Worm (Caenorhabditis elegans) whole organism, L1 larva: Measurements from ENCODE around the gene eat-20.
A peak's percentile ranks its signal among the peaks of the same experiment; 100 is the strongest.

Experiments used
- C34B4.2 ChIP-seq: sonication (generic microtip); optimal IDR thresholded peaks from 2 replicates; lab custom pipeline; 2017; ENCODE audit warnings: mild to moderate bottlenecking, missing genetic modification characterization, missing compliant biosample characterization
- F16B12.6 ChIP-seq: fragments of 150-350 bp; optimal IDR thresholded peaks from 2 replicates; lab custom pipeline; 2014; ENCODE audit warnings: missing biosample characterization, missing genetic modification characterization
- aha-1 ChIP-seq: fragments of 150-350 bp; optimal IDR thresholded peaks from 2 replicates; lab custom pipeline; 2014; ENCODE audit warnings: missing biosample characterization, missing genetic modification characterization
- alr-1 ChIP-seq: fragments of 200-800 bp; sonication (Bioruptor generic); optimal IDR thresholded peaks from 2 replicates; lab custom pipeline; 2018; ENCODE audit warnings: borderline replicate concordance, mild to moderate bottlenecking, missing genetic modification characterization, missing compliant biosample characterization
- blmp-1 ChIP-seq: fragments of 150-350 bp; optimal IDR thresholded peaks from 2 replicates; lab custom pipeline; 2014; ENCODE audit warnings: missing biosample characterization, missing genetic modification characterization
- ceh-8 ChIP-seq: fragments of 200-800 bp; sonication (Bioruptor generic); optimal IDR thresholded peaks from 2 replicates; lab custom pipeline; 2018; ENCODE audit warnings: mild to moderate bottlenecking, missing genetic modification characterization, moderate library complexity, missing compliant biosample characterization
- ceh-82 ChIP-seq, 3 experiments: fragments of 150-350 bp in 1 of 3; sonication (generic microtip) in 2 of 3; optimal IDR thresholded peaks; 2 replicates each; lab custom pipeline; 2014 to 2017; ENCODE audit warnings: missing biosample characterization in 3 of 3, missing genetic modification characterization in 3 of 3
- dpl-1 ChIP-seq, 3 experiments: fragments of 150-350 bp in 2 of 3; sonication (generic microtip) in 1 of 3; optimal IDR thresholded peaks; 2 replicates each; lab custom pipeline; 2014 to 2017; ENCODE audit warnings: missing biosample characterization in 3 of 3, missing genetic modification characterization in 3 of 3, missing genetic modification reagents in 3 of 3
- dsc-1 ChIP-seq: sonication (generic microtip); optimal IDR thresholded peaks from 2 replicates; lab custom pipeline; 2016; ENCODE audit warnings: mild to moderate bottlenecking, missing genetic modification characterization, missing compliant biosample characterization
- efl-1 ChIP-seq, 4 experiments: fragments of 150-350 bp; optimal IDR thresholded peaks in 3 of 4; peaks in 1 of 4; 1 replicate in 1 of 4; 2 replicates in 3 of 4; lab custom pipeline; 2014; ENCODE audit warnings: missing biosample characterization in 2 of 4, missing genetic modification characterization in 2 of 4, missing genetic modification reagents in 2 of 4
- efl-3 ChIP-seq: fragments of 200-800 bp; sonication (Bioruptor generic); optimal IDR thresholded peaks from 2 replicates; lab custom pipeline; 2018; ENCODE audit warnings: mild to moderate bottlenecking, missing genetic modification characterization, missing compliant biosample characterization
- egl-13 ChIP-seq: sonication (generic microtip); optimal IDR thresholded peaks from 2 replicates; lab custom pipeline; 2016; ENCODE audit warnings: missing genotype, missing genetic modification reagents, missing genetic modification characterization, missing compliant biosample characterization
- egl-27 ChIP-seq, 2 experiments: fragments of 150-350 bp in 1 of 2; sonication (generic microtip); optimal IDR thresholded peaks; 3 replicates each; lab custom pipeline; 2017 to 2018; ENCODE audit warnings: missing biosample characterization in 2 of 2, missing genetic modification characterization in 2 of 2, missing genetic modification reagents in 2 of 2
- ets-5 ChIP-seq: fragments of 200-800 bp; sonication (Bioruptor generic); IDR thresholded peaks from 2 replicates; pipeline ENCODE4 v1.3.6; 2022; ENCODE audit warnings: missing genetic modification characterization, missing compliant biosample characterization
- fkh-10 ChIP-seq: sonication (generic microtip); optimal IDR thresholded peaks from 2 replicates; lab custom pipeline; 2017; ENCODE audit warnings: missing biosample characterization, missing genetic modification reagents, missing genetic modification characterization
- fkh-4 ChIP-seq: sonication (generic microtip); optimal IDR thresholded peaks from 2 replicates; lab custom pipeline; 2016; ENCODE audit warnings: missing compliant biosample characterization, missing genetic modification characterization, borderline replicate concordance
- fkh-8 ChIP-seq: sonication (generic microtip); optimal IDR thresholded peaks from 2 replicates; lab custom pipeline; 2016; ENCODE audit warnings: mild to moderate bottlenecking, missing genetic modification characterization, missing compliant biosample characterization
- hlh-4 ChIP-seq: sonication (generic microtip); optimal IDR thresholded peaks from 2 replicates; lab custom pipeline; 2016; ENCODE audit warnings: mild to moderate bottlenecking, missing genetic modification characterization, missing compliant biosample characterization
- irx-1 ChIP-seq: sonication (generic microtip); optimal IDR thresholded peaks from 2 replicates; lab custom pipeline; 2016; ENCODE audit warnings: missing genetic modification characterization, missing compliant biosample characterization
- lin-15B ChIP-seq: fragments of 150-350 bp; sonication (generic microtip); optimal IDR thresholded peaks from 3 replicates; lab custom pipeline; 2014; ENCODE audit warnings: missing biosample characterization, missing genetic modification characterization
- lin-35 ChIP-seq, 2 experiments: fragments of 150-350 bp; optimal IDR thresholded peaks; 2 replicates each; lab custom pipeline; 2014; ENCODE audit warnings: missing biosample characterization in 2 of 2, missing genetic modification characterization in 2 of 2, missing genetic modification reagents in 2 of 2
- lir-3 ChIP-seq: sonication (generic microtip); optimal IDR thresholded peaks from 2 replicates; lab custom pipeline; 2016; ENCODE audit warnings: mild to moderate bottlenecking, missing genetic modification characterization, moderate library complexity, missing compliant biosample characterization; ENCODE audit not compliant: poor library complexity
- lsy-2 ChIP-seq, 2 experiments: fragments of 150-350 bp; optimal IDR thresholded peaks; 2 replicates each; lab custom pipeline; 2014; ENCODE audit warnings: missing biosample characterization in 2 of 2, missing genetic modification characterization in 2 of 2
- mab-9 ChIP-seq: fragments of 200-800 bp; sonication (Bioruptor generic); IDR thresholded peaks from 2 replicates; pipeline ENCODE4 v1.3.6; 2022; ENCODE audit warnings: missing genetic modification reagents, missing genetic modification characterization, missing compliant biosample characterization
- mdl-1 ChIP-seq, 2 experiments: fragments of 150-350 bp; optimal IDR thresholded peaks; 2 replicates each; lab custom pipeline; 2014 to 2017; ENCODE audit warnings: missing biosample characterization in 2 of 2, missing genetic modification characterization in 2 of 2, inconsistent platforms in 1 of 2
- mef-2 ChIP-seq: fragments of 150-350 bp; optimal IDR thresholded peaks from 2 replicates; lab custom pipeline; 2014; ENCODE audit warnings: missing biosample characterization, missing genetic modification characterization
- mep-1 ChIP-seq: fragments of 150-350 bp; optimal IDR thresholded peaks from 2 replicates; lab custom pipeline; 2014; ENCODE audit warnings: missing biosample characterization, missing genetic modification characterization
- nhr-11 ChIP-seq: fragments of 150-350 bp; optimal IDR thresholded peaks from 2 replicates; lab custom pipeline; 2014; ENCODE audit warnings: missing biosample characterization, missing genetic modification characterization
- nhr-12 ChIP-seq: sonication (generic microtip); optimal IDR thresholded peaks from 2 replicates; lab custom pipeline; 2017; ENCODE audit warnings: missing biosample characterization, missing genetic modification characterization
- nhr-28 ChIP-seq: fragments of 150-350 bp; optimal IDR thresholded peaks from 2 replicates; lab custom pipeline; 2014; ENCODE audit warnings: missing biosample characterization, missing genetic modification characterization
- nhr-47 ChIP-seq: sonication (generic microtip); optimal IDR thresholded peaks from 2 replicates; lab custom pipeline; 2016; ENCODE audit warnings: mild to moderate bottlenecking, missing genetic modification characterization, moderate library complexity, missing compliant biosample characterization
- nhr-71 ChIP-seq: sonication (generic microtip); optimal IDR thresholded peaks from 2 replicates; lab custom pipeline; 2016; ENCODE audit warnings: mild to moderate bottlenecking, missing genetic modification characterization, moderate library complexity, missing compliant biosample characterization
- nhr-76 ChIP-seq: sonication (generic microtip); optimal IDR thresholded peaks from 2 replicates; lab custom pipeline; 2017; ENCODE audit warnings: missing biosample characterization, missing genetic modification characterization
- nhr-77 ChIP-seq: fragments of 150-350 bp; optimal IDR thresholded peaks from 2 replicates; lab custom pipeline; 2014; ENCODE audit warnings: missing biosample characterization, missing genetic modification characterization
- nhr-90 ChIP-seq: sonication (generic microtip); optimal IDR thresholded peaks from 2 replicates; lab custom pipeline; 2016; ENCODE audit warnings: mild to moderate bottlenecking, missing genetic modification characterization, missing compliant biosample characterization; ENCODE audit not compliant: poor library complexity
- pag-3 ChIP-seq: sonication (generic microtip); optimal IDR thresholded peaks from 2 replicates; lab custom pipeline; 2017; ENCODE audit warnings: missing genetic modification characterization, mild to moderate bottlenecking, missing compliant biosample characterization, antibody characterized with exemption, borderline replicate concordance; ENCODE audit not compliant: insufficient read depth
- rnt-1 ChIP-seq: sonication (generic microtip); optimal IDR thresholded peaks from 2 replicates; lab custom pipeline; 2016; ENCODE audit warnings: mild to moderate bottlenecking, missing genetic modification characterization, moderate library complexity, missing compliant biosample characterization
- skn-1 ChIP-seq: fragments of 150-350 bp; optimal IDR thresholded peaks from 2 replicates; lab custom pipeline; 2014; ENCODE audit warnings: missing biosample characterization, missing genetic modification characterization
- snu-23 ChIP-seq: sonication (generic microtip); optimal IDR thresholded peaks from 2 replicates; lab custom pipeline; 2016; ENCODE audit warnings: missing genetic modification characterization, missing compliant biosample characterization
- sox-4 ChIP-seq: sonication (generic microtip); optimal IDR thresholded peaks from 2 replicates; lab custom pipeline; 2016; ENCODE audit warnings: missing genetic modification characterization, missing compliant biosample characterization
- sptf-1 ChIP-seq: fragments of 150-350 bp; optimal IDR thresholded peaks from 2 replicates; lab custom pipeline; 2014; ENCODE audit warnings: missing biosample characterization, missing genetic modification characterization
- swsn-7 ChIP-seq: sonication (generic microtip); optimal IDR thresholded peaks from 2 replicates; lab custom pipeline; 2016; ENCODE audit warnings: missing genetic modification characterization, missing compliant biosample characterization
- unc-86 ChIP-seq: sonication (generic microtip); optimal IDR thresholded peaks from 2 replicates; lab custom pipeline; 2016; ENCODE audit warnings: missing genetic modification characterization, missing compliant biosample characterization
- vab-15 ChIP-seq: sonication (generic microtip); optimal IDR thresholded peaks from 2 replicates; lab custom pipeline; 2017; ENCODE audit warnings: missing genotype, mild to moderate bottlenecking, missing genetic modification characterization, missing compliant biosample characterization
- xbp-1 ChIP-seq: sonication (generic microtip); optimal IDR thresholded peaks from 2 replicates; lab custom pipeline; 2016; ENCODE audit warnings: missing genetic modification characterization, missing compliant biosample characterization
- zip-4 ChIP-seq: fragments of 200-800 bp; sonication (Bioruptor generic); optimal IDR thresholded peaks from 2 replicates; lab custom pipeline; 2018; ENCODE audit warnings: mild to moderate bottlenecking, missing genetic modification characterization, moderate library complexity, missing compliant biosample characterization
- ztf-11 ChIP-seq, 2 experiments: sonication (generic microtip); optimal IDR thresholded peaks; 2 replicates each; lab custom pipeline; 2016 to 2017; ENCODE audit warnings: missing genetic modification characterization in 2 of 2, missing biosample characterization in 1 of 2, missing compliant biosample characterization in 1 of 2
- ztf-4 ChIP-seq: fragments of 150-350 bp; optimal IDR thresholded peaks from 2 replicates; lab custom pipeline; 2014; ENCODE audit warnings: missing biosample characterization, missing genetic modification characterization

Gene eat-20

DNA sequence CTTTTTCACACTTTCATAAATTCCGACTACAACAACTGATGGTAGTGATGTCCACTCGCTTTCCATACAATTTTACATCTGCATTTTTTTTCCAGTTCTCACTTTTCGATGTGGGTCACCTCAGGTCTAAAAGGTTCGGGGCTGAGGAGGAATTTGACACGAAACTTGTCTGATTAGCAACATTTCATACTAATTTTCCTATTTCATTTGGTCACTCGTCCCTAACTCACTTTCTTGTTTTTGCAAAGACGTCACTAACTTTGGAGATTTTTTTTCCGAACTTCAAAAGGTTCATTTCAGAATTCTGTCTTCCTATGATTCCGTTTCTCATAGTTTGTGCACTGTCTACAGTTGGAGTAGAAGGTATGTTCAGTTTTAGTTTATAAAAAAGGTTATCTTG, 22.0 kb upstream of the eat-20 start, which contains the start of gene H13N06.2:
H13N06.2 (plus strand) TSS at position 301 of the 400 bp plus-strand sequence.
- TF ChIP-seq pag-3 (tag; lab: Kevin White, UChicago) = no peak
- no peak for TF ChIP-seq snu-23 (GFP tag; lab: Kevin White, UChicago)
- TF ChIP-seq unc-86 = no peak
- TF ChIP-seq, all 84 proteins: peak for 0

DNA sequence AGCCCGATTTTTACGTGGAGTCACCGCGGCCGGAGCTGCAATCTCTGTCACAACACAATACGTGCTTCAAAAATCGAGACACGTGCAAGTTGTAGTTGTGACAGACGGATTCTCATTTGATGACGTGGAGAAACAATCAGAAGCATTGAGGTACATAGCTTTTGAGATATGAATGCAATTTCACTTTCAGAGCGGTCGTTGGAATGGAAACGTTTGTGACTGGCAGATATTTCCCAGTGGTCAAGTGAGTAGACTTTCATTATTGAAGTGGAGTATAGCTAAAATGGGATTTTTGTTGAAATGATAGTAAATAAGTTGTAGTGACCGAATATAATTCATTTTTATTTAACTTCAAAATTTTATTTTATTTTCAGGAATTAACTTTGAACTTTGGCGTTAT, 18.7 kb upstream of the eat-20 start:
- TF ChIP-seq mep-1 (tag; lab: Kevin White, UChicago) (no peak), vab-15 (tag; lab: Kevin White, UChicago) (no peak), fkh-4 (tag; lab: Kevin White, UChicago) (no peak), zip-4 (GFP tag; lab: Kevin White, UChicago) (no peak), efl-1 (optimal IDR thresholded peaks at IDR 0.05; lab: Kevin White, UChicago) (no peak), efl-1 (GFP tag; optimal IDR thresholded peaks at IDR 0.05 in 1 of 2; lab: Kevin White, UChicago) (no peak), mdl-1 (tag; optimal IDR thresholded peaks at IDR 0.05; lab: Kevin White, UChicago) (no peak), mef-2 (tag; lab: Kevin White, UChicago) (no peak), ztf-11 (tag; optimal IDR thresholded peaks at IDR 0.05; lab: Kevin White, UChicago) (no peak), xbp-1 (no peak), ztf-4 (tag; lab: Kevin White, UChicago) (no peak)

DNA sequence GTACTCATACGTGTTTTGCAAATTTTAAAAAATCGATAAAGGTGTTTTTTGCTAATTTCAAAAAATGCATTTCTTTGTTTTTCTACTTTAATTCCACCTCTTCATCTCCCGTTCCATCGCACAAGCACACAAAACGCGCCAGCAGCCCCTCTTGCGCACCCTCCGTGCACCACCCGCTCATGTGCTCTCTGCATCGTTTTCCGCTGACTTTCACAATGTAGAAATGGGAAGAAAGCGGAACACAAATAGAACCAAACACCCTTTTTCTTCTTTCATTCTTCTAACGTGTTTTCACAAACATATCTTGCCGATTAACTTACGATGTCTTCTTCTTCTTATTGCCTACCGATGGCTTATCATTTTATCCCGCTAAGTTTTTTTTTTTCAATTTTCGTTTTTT, 17.1 kb upstream of the eat-20 start:
- TF ChIP-seq lir-3 (tag; lab: Kevin White, UChicago) (peak; percentile 26), hlh-4 (tag; lab: Kevin White, UChicago) (no peak), F16B12.6 (peak; percentile 41), rnt-1 (peak; percentile 87), alr-1 (tag; lab: Kevin White, UChicago) (no peak), lin-35 (GFP tag; optimal IDR thresholded peaks at IDR 0.05; lab: Kevin White, UChicago) (peak; percentile 49 to 78), nhr-12 (tag; lab: Kevin White, UChicago) (no peak), dpl-1 (GFP tag; optimal IDR thresholded peaks at IDR 0.05; lab: Kevin White, UChicago) (peak; percentile 35 to 66 (median 64)), egl-13 (peak; percentile 56), snu-23 (GFP tag; lab: Kevin White, UChicago) (peak; percentile 81), sptf-1 (tag; lab: Kevin White, UChicago) (no peak), aha-1 (tag; lab: Kevin White, UChicago) (no peak), ceh-82 (tag; optimal IDR thresholded peaks at IDR 0.05; lab: Kevin White, UChicago) (peak; percentile 26 to 83 (median 72)), ceh-8 (GFP tag; lab: Kevin White, UChicago) (no peak), sox-4 (tag; lab: Kevin White, UChicago) (no peak), dsc-1 (tag; lab: Kevin White, UChicago) (peak; percentile 76), nhr-11 (tag; lab: Kevin White, UChicago) (no peak), ets-5 (GFP tag; lab: Robert Waterston, UW) (no peak), C34B4.2 (tag; lab: Kevin White, UChicago) (no peak), blmp-1 (tag; lab: Kevin White, UChicago) (peak; percentile 51), fkh-8 (tag; lab: Kevin White, UChicago) (peak; percentile 71), nhr-90 (tag; lab: Kevin White, UChicago) (peak; percentile 74), mab-9 (GFP tag; lab: Robert Waterston, UW) (no peak), nhr-47 (tag; lab: Kevin White, UChicago) (peak; percentile 75), nhr-77 (tag; lab: Kevin White, UChicago) (peak; percentile 13), unc-86 (peak; percentile 63), irx-1 (tag; lab: Kevin White, UChicago) (peak; percentile 55), xbp-1 (peak; percentile 64), egl-27 (tag; optimal IDR thresholded peaks at IDR 0.05; lab: Kevin White, UChicago) (no peak), efl-3 (GFP tag; lab: Kevin White, UChicago) (no peak), nhr-28 (no peak), swsn-7 (peak; percentile 83), nhr-76 (tag; lab: Kevin White, UChicago) (no peak), lin-15B (peak; percentile 53), nhr-71 (tag; lab: Kevin White, UChicago) (peak; percentile 84), fkh-10 (GFP tag; lab: Kevin White, UChicago) (peak; percentile 7), lsy-2 (tag; optimal IDR thresholded peaks at IDR 0.05; lab: Kevin White, UChicago) (peak; percentile 61 to 64), skn-1 (tag; lab: Kevin White, UChicago) (peak; percentile 76)
